Worm (Caenorhabditis elegans) whole organism, early embryonic: ENCODE measurements around the gene clec-130.

Experiments
- B0310.2 ChIP-seq: sonication (generic microtip); optimal IDR thresholded peaks from 2 replicates; lab custom pipeline; 2016; ENCODE audit warnings: mild to moderate bottlenecking, missing genetic modification characterization, missing compliant biosample characterization
- F13C5.2 ChIP-seq: sonication (generic microtip); optimal IDR thresholded peaks from 2 replicates; lab custom pipeline; 2017; ENCODE audit warnings: mild to moderate bottlenecking, missing genetic modification characterization, inconsistent platforms, missing compliant biosample characterization
- aly-1 ChIP-seq: sonication (generic microtip); optimal IDR thresholded peaks from 2 replicates; lab custom pipeline; 2016; ENCODE audit warnings: missing genetic modification characterization, missing compliant biosample characterization
- ama-1 ChIP-seq: fragments of 150-350 bp; optimal IDR thresholded peaks from 2 replicates; lab custom pipeline; 2014
- ceh-13 ChIP-seq: fragments of 200-800 bp; sonication (Bioruptor generic); optimal IDR thresholded peaks from 2 replicates; lab custom pipeline; 2018; ENCODE audit warnings: mild to moderate bottlenecking, missing genetic modification characterization, missing compliant biosample characterization
- ceh-36 ChIP-seq: sonication (generic microtip); optimal IDR thresholded peaks from 2 replicates; lab custom pipeline; 2016; ENCODE audit warnings: missing genetic modification characterization, inconsistent platforms, missing compliant biosample characterization
- ets-7 ChIP-seq: sonication (generic microtip); optimal IDR thresholded peaks from 2 replicates; lab custom pipeline; 2016; ENCODE audit warnings: missing genotype, missing genetic modification characterization, missing compliant biosample characterization
- flt-1 ChIP-seq: fragments of 200-800 bp; sonication (Bioruptor generic); IDR thresholded peaks from 2 replicates; pipeline ENCODE4 v1.3.6; 2022; ENCODE audit warnings: missing genetic modification characterization, missing compliant biosample characterization
- hmbx-1 ChIP-seq: sonication (generic microtip); optimal IDR thresholded peaks from 2 replicates; lab custom pipeline; 2016; ENCODE audit warnings: mild to moderate bottlenecking, missing genetic modification characterization, missing compliant biosample characterization
- hmg-4 ChIP-seq: fragments of 200-800 bp; sonication (Bioruptor generic); optimal IDR thresholded peaks from 2 replicates; lab custom pipeline; 2018; ENCODE audit warnings: mild to moderate bottlenecking, missing genetic modification characterization, missing compliant biosample characterization
- hnd-1 ChIP-seq: sonication (generic microtip); optimal IDR thresholded peaks from 2 replicates; lab custom pipeline; 2016; ENCODE audit warnings: missing genetic modification characterization, missing compliant biosample characterization
- pes-1 ChIP-seq: fragments of 200-800 bp; sonication (Bioruptor generic); IDR thresholded peaks from 2 replicates; pipeline ENCODE4 v1.3.6; 2022; ENCODE audit warnings: missing genetic modification reagents, missing genetic modification characterization, missing compliant biosample characterization
- scrt-1 ChIP-seq: fragments of 200-800 bp; sonication (Bioruptor generic); IDR thresholded peaks from 2 replicates; pipeline ENCODE4 v1.3.6; 2022; ENCODE audit warnings: missing genetic modification characterization, missing compliant biosample characterization
- sea-1 ChIP-seq: fragments of 200-800 bp; sonication (Bioruptor generic); conservative IDR thresholded peaks from 2 replicates; pipeline ENCODE4 v1.3.6; 2022; ENCODE audit warnings: missing genetic modification characterization, missing compliant biosample characterization
- tbx-11 ChIP-seq: fragments of 200-800 bp; sonication (Bioruptor generic); IDR thresholded peaks from 2 replicates; pipeline ENCODE4 v1.3.6; 2022; ENCODE audit warnings: missing genetic modification characterization, missing compliant biosample characterization
- tbx-37 ChIP-seq: fragments of 200-800 bp; sonication (Bioruptor generic); conservative IDR thresholded peaks from 2 replicates; pipeline ENCODE4 v1.3.6; 2022; ENCODE audit warnings: missing genetic modification reagents, missing genetic modification characterization, missing compliant biosample characterization
- tra-4 ChIP-seq: sonication (generic microtip); optimal IDR thresholded peaks from 2 replicates; lab custom pipeline; 2017; ENCODE audit warnings: missing genetic modification characterization, missing compliant biosample characterization

clec-130 gene

DNA sequence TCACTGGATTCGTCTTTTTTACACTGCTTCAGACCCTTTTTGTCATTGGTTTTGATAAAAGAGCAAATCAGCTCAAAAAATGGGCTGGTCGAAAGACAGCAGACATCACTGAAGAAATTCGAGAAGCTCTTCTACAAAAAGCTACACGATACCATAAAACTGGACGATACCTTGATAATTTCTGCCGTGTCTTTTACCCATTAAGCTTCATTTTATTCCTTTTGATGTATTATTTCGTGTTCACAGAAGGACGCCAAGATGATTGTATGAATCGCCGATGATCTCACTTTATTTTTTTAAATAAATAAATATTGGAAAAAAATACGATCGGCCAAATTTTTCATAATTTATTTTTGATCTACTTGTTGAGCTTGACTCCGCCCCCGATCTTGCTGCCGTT, 6.3 kb upstream of the clec-130 start:
- no peak for TF ChIP-seq ama-1 (lab: Kevin White, UChicago)
- no peak for TF ChIP-seq aly-1 (tag; lab: Kevin White, UChicago)
- no peak for TF ChIP-seq ceh-13
- TF ChIP-seq F13C5.2 (tag; lab: Kevin White, UChicago): no peak
- TF ChIP-seq flt-1: no peak
- no peak for TF ChIP-seq pes-1
- TF ChIP-seq tra-4 (tag; lab: Kevin White, UChicago): no peak
- no peak for TF ChIP-seq hnd-1 (tag; lab: Kevin White, UChicago)
- no peak for TF ChIP-seq ets-7 (tag; lab: Kevin White, UChicago)
- no peak for TF ChIP-seq hmbx-1 (tag; lab: Kevin White, UChicago)
- TF ChIP-seq tbx-11: no peak

DNA sequence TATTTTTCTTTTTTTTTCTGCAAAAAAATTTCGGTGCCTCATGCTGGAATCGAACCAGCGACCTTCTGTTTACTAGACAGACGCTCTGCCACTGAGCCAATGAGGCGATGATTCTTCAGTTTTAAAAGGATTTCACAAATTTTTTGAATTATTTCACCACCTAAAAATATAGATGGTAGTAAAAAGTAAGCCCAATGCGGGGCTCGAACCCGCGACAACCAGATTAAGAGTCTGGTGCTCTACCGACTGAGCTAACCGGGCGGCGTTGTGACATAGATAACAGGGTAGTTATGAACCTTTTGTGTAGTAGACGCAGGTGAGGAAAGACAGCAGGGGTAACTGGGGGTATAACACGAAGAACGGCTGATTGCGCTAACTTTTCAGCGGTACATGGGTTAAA, 5.8 kb upstream of the clec-130 start:
- TF ChIP-seq tra-4 (tag; lab: Kevin White, UChicago) (peak; percentile 10), hmg-4 (peak; percentile 69), sea-1 (peak; percentile 76; the same call in 1 of the 2 replicates), hnd-1 (tag; lab: Kevin White, UChicago) (peak; percentile 55), pes-1 (peak; percentile 86), ceh-36 (tag; lab: Kevin White, UChicago) (peak; percentile 82), aly-1 (tag; lab: Kevin White, UChicago) (peak; percentile 47), tbx-37 (peak; percentile 52; the same call in 1 of the 2 replicates), tbx-11 (peak; percentile 70), flt-1 (peak; percentile 68), scrt-1 (GFP tag; lab: Robert Waterston, UW) (peak; percentile 86), B0310.2 (peak; percentile 12), ceh-13 (peak; percentile 22)

DNA sequence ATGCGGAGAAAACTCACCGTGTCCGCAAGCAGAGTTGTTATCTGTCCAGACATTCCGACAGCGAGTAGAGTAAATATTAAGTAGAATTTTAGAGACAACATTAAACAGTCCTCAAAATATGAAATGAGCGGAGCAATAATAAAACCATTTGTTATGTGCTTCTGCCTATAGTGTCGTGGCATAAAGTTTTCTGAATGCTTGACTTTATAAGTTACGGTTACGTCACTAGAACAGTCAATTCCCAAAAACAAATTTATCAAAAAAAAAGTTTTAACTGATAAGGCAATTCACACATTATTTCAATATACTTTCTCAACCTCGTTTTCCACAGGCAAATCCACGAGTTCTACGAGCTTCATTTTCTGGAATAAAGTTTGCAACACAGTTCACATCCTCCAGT, 4.2 kb upstream of the clec-130 start, which contains the start of gene clec-127:
Gene clec-127, minus strand, starts transcription at position 101 of the 400 bp plus-strand sequence.
- TF ChIP-seq ceh-36 (tag; lab: Kevin White, UChicago): no peak

DNA sequence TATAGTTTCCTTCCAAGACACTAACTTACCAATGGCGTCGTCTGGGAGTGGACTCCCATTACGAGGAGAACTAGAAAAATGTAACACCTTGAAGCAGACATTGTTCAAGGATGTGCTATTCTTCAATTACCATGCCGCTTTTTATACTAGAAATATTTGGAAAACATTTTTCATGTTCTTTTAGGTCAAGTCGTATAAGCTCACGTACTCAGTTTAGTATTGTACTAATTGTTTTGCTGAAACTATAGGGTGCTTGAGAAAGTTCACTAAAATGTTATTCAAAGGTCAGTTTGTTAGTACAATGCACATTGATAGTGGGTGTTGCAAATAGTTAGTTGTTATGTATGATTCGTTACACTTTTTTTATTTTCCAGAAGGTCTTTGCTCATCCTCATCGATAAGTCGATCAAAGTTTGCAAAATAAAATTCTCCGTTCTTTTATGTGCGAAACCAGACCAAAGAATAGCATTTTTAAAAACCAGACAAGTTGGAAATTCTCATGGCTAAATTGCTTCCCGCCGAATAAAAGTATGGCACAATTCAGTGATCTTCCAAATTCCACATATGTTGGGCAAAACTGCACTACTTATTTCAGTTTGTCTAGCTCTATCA, 2.3 kb upstream of the clec-130 start, which contains the start of the genes clec-128 and clec-129:
Gene clec-128, minus strand, starts transcription at position 101 of the 612 bp plus-strand sequence.
Gene clec-129, plus strand, starts transcription at position 562 of the 612 bp plus-strand sequence.
- TF ChIP-seq aly-1 (tag; lab: Kevin White, UChicago): no peak
- no peak for TF ChIP-seq pes-1
- TF ChIP-seq tra-4 (tag; lab: Kevin White, UChicago): no peak
- no peak for TF ChIP-seq tbx-11
- TF ChIP-seq ets-7 (tag; lab: Kevin White, UChicago): no peak
- TF ChIP-seq ceh-13: no peak
- TF ChIP-seq B0310.2: no peak
- no peak for TF ChIP-seq tbx-37
- TF ChIP-seq hmg-4: no peak
- TF ChIP-seq hnd-1 (tag; lab: Kevin White, UChicago): no peak
- no peak for TF ChIP-seq scrt-1 (GFP tag; lab: Robert Waterston, UW)
- TF ChIP-seq hmbx-1 (tag; lab: Kevin White, UChicago): no peak
- TF ChIP-seq sea-1: no peak

DNA sequence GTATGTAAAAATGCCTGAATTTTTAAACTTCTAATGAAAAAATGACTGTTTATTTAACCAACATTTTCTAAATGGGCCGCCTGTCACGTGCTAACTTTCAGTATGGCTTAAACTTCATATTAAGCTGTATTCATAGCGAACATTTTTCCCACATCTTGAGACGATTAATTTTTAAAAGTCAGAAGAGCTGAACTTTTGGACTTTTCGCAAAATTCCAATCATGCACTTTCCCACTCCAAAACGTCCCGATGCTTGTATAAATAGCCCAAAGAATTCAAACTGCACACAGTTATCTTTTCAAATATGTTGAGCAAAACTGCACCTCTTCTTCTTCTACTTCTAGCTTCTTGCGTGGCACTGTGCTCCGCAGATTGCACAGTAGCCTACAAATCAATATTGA, 3.4 kb downstream of the clec-130 start, which contains the start of gene clec-132:
Gene clec-132, plus strand, starts transcription at position 301 of the 400 bp plus-strand sequence.
- TF ChIP-seq hmbx-1 (tag; lab: Kevin White, UChicago) (no peak), hnd-1 (tag; lab: Kevin White, UChicago) (no peak), flt-1 (no peak), pes-1 (no peak), tra-4 (tag; lab: Kevin White, UChicago) (no peak)

DNA sequence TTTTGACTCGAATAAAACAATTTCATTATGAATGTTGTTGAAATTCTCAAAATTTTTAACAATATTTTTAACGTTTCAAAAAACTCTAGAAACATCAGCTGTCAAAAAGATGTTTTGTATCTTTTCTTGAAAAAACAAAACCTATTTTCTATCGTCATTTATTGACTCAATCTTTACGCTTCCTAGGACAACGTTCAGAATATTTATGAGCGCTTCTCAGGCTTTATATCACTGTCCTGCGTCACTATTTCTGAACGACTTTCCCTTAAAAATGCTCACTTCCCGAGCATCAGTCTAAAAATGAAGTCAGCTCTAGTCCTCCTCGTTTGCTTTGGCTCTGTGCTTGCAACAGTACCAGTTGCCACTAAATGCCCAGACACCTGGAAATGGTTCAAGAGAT, 4.8 kb downstream of the clec-130 start, which contains the start of gene clec-133:
Gene clec-133, plus strand, starts transcription at position 301 of the 400 bp plus-strand sequence.
- TF ChIP-seq B0310.2: no peak
- TF ChIP-seq ama-1 (lab: Kevin White, UChicago): no peak
- TF ChIP-seq ets-7 (tag; lab: Kevin White, UChicago): no peak
- no peak for TF ChIP-seq tbx-37
- no peak for TF ChIP-seq aly-1 (tag; lab: Kevin White, UChicago)
- no peak for TF ChIP-seq flt-1
- TF ChIP-seq pes-1: no peak
- TF ChIP-seq ceh-13: no peak
- no peak for TF ChIP-seq hmbx-1 (tag; lab: Kevin White, UChicago)
- no peak for TF ChIP-seq ceh-36 (tag; lab: Kevin White, UChicago)
- TF ChIP-seq tra-4 (tag; lab: Kevin White, UChicago): no peak
- no peak for TF ChIP-seq F13C5.2 (tag; lab: Kevin White, UChicago)
- no peak for TF ChIP-seq tbx-11
- no peak for TF ChIP-seq hnd-1 (tag; lab: Kevin White, UChicago)
- no peak for TF ChIP-seq hmg-4
- TF ChIP-seq scrt-1 (GFP tag; lab: Robert Waterston, UW): no peak
- no peak for TF ChIP-seq sea-1

DNA sequence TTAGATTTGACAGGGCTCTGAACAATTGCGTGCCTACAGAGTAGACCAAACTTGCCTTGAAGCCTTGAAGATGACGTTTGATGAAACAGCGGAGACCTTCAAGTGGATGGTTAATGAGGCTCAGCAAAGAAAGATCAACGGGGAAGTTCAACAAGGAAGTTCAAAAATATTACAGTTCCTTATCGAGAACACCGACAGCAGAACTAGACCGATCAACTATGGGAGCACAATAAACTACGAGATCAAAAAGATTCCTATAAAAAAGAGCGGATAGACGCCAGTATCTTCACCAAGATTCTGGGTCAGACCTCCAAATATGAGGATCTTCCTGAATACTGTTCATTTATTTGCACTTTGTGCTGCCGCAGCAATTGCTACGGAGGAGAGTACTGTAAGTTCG, 6.4 kb downstream of the clec-130 start, which contains the start of gene clec-134:
Gene clec-134, plus strand, starts transcription at position 301 of the 400 bp plus-strand sequence.
- TF ChIP-seq flt-1 (no peak), pes-1 (no peak), hnd-1 (tag; lab: Kevin White, UChicago) (no peak), aly-1 (tag; lab: Kevin White, UChicago) (no peak), hmg-4 (no peak), ama-1 (lab: Kevin White, UChicago) (no peak), tbx-37 (no peak), hmbx-1 (tag; lab: Kevin White, UChicago) (no peak)

DNA sequence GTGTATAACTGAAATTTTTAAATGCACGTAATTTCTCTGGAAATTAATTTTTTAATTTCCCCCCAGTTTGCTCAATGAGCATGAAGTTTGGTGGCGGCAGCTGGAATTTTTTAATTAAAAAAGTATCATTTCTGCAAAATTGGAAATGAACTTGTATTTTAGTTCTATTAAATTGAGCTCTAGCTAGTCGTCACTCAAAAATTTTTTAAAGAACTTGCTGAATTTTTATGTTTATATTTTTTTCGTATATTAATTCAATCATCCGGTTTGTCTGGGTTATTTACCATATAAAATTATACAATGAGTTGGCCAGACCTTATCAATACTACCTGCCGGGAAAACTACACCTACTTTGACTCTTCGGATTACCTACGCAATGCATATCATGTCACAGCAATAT, 8.4 kb downstream of the clec-130 start, which contains the start of gene srh-59:
Gene srh-59, plus strand, starts transcription at position 301 of the 400 bp plus-strand sequence.
- TF ChIP-seq ets-7 (tag; lab: Kevin White, UChicago) (no peak), hmg-4 (no peak), aly-1 (tag; lab: Kevin White, UChicago) (no peak), hnd-1 (tag; lab: Kevin White, UChicago) (no peak), B0310.2 (no peak), pes-1 (no peak), tbx-11 (no peak), flt-1 (no peak), ama-1 (lab: Kevin White, UChicago) (no peak), tbx-37 (no peak), tra-4 (tag; lab: Kevin White, UChicago) (no peak), scrt-1 (GFP tag; lab: Robert Waterston, UW) (no peak), sea-1 (no peak), ceh-13 (no peak), ceh-36 (tag; lab: Kevin White, UChicago) (no peak), F13C5.2 (tag; lab: Kevin White, UChicago) (no peak), hmbx-1 (tag; lab: Kevin White, UChicago) (no peak)
